Worm (Caenorhabditis elegans): ENCODE data around the gene Y40A1A.3.

- TF ChIP-seq skn-1 (tag; optimal IDR thresholded peaks at IDR 0.05) (no peak), fkh-10 (GFP tag; optimal IDR thresholded peaks at IDR 0.05) (no peak), lin-39 (tag; optimal IDR thresholded peaks at IDR 0.05) (no peak), nfya-1 (tag; optimal IDR thresholded peaks at IDR 0.05; ENCODE audit: insufficient read depth) (no peak), unc-62 (GFP tag; optimal IDR thresholded peaks at IDR 0.05) (no peak)
Observed at ce11 chrX:2044541-2045168, 46.8 kb upstream of the Y40A1A.3 start.

Measured in whole organism, L3 larva.